Fruit fly (Drosophila melanogaster) whole organism, embryonic: ENCODE measurements around the gene Cpsf73.
A peak's percentile ranks its signal among the peaks of the same experiment; 100 is the strongest.

ENCODE experiments used
- Asciz ChIP-seq: fragments of 200-800 bp; sonication (Bioruptor generic); optimal IDR thresholded peaks from 2 replicates; lab custom pipeline; 2017; ENCODE audit warnings: missing biosample characterization, mild to moderate bottlenecking, missing genetic modification characterization, missing genetic modification reagents
- Atf-2 ChIP-seq: fragments of 200-800 bp; sonication (Bioruptor generic); optimal IDR thresholded peaks from 2 replicates; lab custom pipeline; 2016; ENCODE audit warnings: missing biosample characterization, missing genetic modification characterization
- Atf6 ChIP-seq: fragments of 200-800 bp; sonication (Bioruptor generic); IDR thresholded peaks from 2 replicates; pipeline ENCODE4 v1.3.6; 2022; ENCODE audit warnings: missing biosample characterization, missing genetic modification characterization
- CG1024 ChIP-seq: fragments of 200-800 bp; sonication (Bioruptor generic); IDR thresholded peaks from 2 replicates; pipeline ENCODE4 v1.3.6; 2022; ENCODE audit warnings: missing biosample characterization, missing genetic modification characterization
- CG10274 ChIP-seq: fragments of 200-800 bp; sonication (Bioruptor generic); optimal IDR thresholded peaks from 3 replicates; lab custom pipeline; 2017; ENCODE audit warnings: missing biosample characterization, mild to moderate bottlenecking, missing genetic modification characterization
- CG11560 ChIP-seq: fragments of 200-800 bp; sonication (Bioruptor generic); IDR thresholded peaks from 3 replicates; pipeline ENCODE4 v1.3.6; 2022; ENCODE audit warnings: missing biosample characterization, missing genetic modification characterization
- CG1602 ChIP-seq: fragments of 200-800 bp; sonication (Bioruptor generic); optimal IDR thresholded peaks from 3 replicates; lab custom pipeline; 2016; ENCODE audit warnings: missing biosample characterization, missing genetic modification characterization
- CG17385 ChIP-seq: fragments of 200-800 bp; sonication (Bioruptor generic); optimal IDR thresholded peaks from 3 replicates; lab custom pipeline; 2018; ENCODE audit warnings: missing biosample characterization, mild to moderate bottlenecking, missing genetic modification characterization
- CG1832 ChIP-seq: fragments of 200-800 bp; sonication (Bioruptor generic); optimal IDR thresholded peaks from 2 replicates; lab custom pipeline; 2017; ENCODE audit warnings: missing biosample characterization, mild to moderate bottlenecking, missing genetic modification characterization, inconsistent platforms
- CG2129 ChIP-seq: fragments of 200-800 bp; sonication (Bioruptor generic); IDR thresholded peaks from 2 replicates; pipeline ENCODE4 v1.3.6; 2022; ENCODE audit warnings: missing biosample characterization, missing genetic modification characterization; ENCODE audit not compliant: partially characterized antibody
- CG32532 ChIP-seq: fragments of 200-800 bp; sonication (Bioruptor generic); IDR thresholded peaks from 2 replicates; pipeline ENCODE4 v1.3.6; 2022; ENCODE audit warnings: missing biosample characterization, missing genetic modification characterization
- CG3407 ChIP-seq: fragments of 200-800 bp; sonication (Bioruptor generic); optimal IDR thresholded peaks from 2 replicates; lab custom pipeline; 2018; ENCODE audit warnings: missing biosample characterization, mild to moderate bottlenecking, missing genetic modification characterization
- CG3726 ChIP-seq: fragments of 200-800 bp; sonication (Bioruptor generic); IDR thresholded peaks from 3 replicates; pipeline ENCODE4, ENCODE4 v1.3.6; 2022; ENCODE audit warnings: missing biosample characterization, missing genetic modification characterization
- CG4424 ChIP-seq: fragments of 200-800 bp; sonication (Bioruptor generic); optimal IDR thresholded peaks from 3 replicates; lab custom pipeline; 2016; ENCODE audit warnings: missing biosample characterization, missing genetic modification characterization
- CG6765 ChIP-seq: fragments of 200-800 bp; sonication (Bioruptor generic); optimal IDR thresholded peaks from 3 replicates; lab custom pipeline; 2017; ENCODE audit warnings: missing biosample characterization, mild to moderate bottlenecking, missing genetic modification characterization
- CG6813 ChIP-seq: fragments of 200-800 bp; sonication (Bioruptor generic); optimal IDR thresholded peaks from 2 replicates; lab custom pipeline; 2017; ENCODE audit warnings: missing biosample characterization, missing genetic modification characterization, mild to moderate bottlenecking, moderate library complexity, missing genetic modification reagents
- Deaf1 ChIP-seq: fragments of 200-800 bp; optimal IDR thresholded peaks from 3 replicates; lab custom pipeline; 2019; ENCODE audit warnings: missing biosample characterization, mild to moderate bottlenecking, missing genetic modification characterization, moderate library complexity
- Dll ChIP-seq: fragments of 200-800 bp; sonication (Bioruptor generic); IDR thresholded peaks from 4 replicates; pipeline ENCODE4 v1.3.6; 2022; ENCODE audit warnings: missing biosample characterization, missing genetic modification characterization; ENCODE audit not compliant: partially characterized antibody
- Fer2 ChIP-seq: fragments of 200-800 bp; sonication (Bioruptor generic); optimal IDR thresholded peaks from 2 replicates; lab custom pipeline; 2018; ENCODE audit warnings: missing biosample characterization, mild to moderate bottlenecking, missing genetic modification characterization, moderate library complexity
- Gug ChIP-seq: fragments of 200-800 bp; sonication (Bioruptor generic); IDR thresholded peaks from 4 replicates; pipeline ENCODE4 v1.3.6; 2022; ENCODE audit warnings: missing biosample characterization, missing genetic modification characterization
- HLH54F ChIP-seq: fragments of 200-800 bp; sonication (Bioruptor generic); optimal IDR thresholded peaks from 3 replicates; lab custom pipeline; 2016; ENCODE audit warnings: missing biosample characterization, missing genetic modification characterization
- HLHmδ ChIP-seq: fragments of 200-800 bp; sonication (Bioruptor generic); optimal IDR thresholded peaks from 2 replicates; lab custom pipeline; 2018; ENCODE audit warnings: missing biosample characterization, mild to moderate bottlenecking, missing genetic modification characterization, moderate library complexity
- Hey ChIP-seq: fragments of 200-800 bp; sonication (Bioruptor generic); optimal IDR thresholded peaks from 3 replicates; lab custom pipeline; 2018; ENCODE audit warnings: missing biosample characterization, mild to moderate bottlenecking, missing genetic modification characterization
- MBD-R2 ChIP-seq: fragments of 200-800 bp; sonication (Bioruptor generic); IDR thresholded peaks from 2 replicates; pipeline ENCODE4 v1.3.6; 2022; ENCODE audit warnings: missing biosample characterization, missing genetic modification characterization
- Nf-YB ChIP-seq: fragments of 200-800 bp; sonication (Bioruptor generic); optimal IDR thresholded peaks from 3 replicates; lab custom pipeline; 2019; ENCODE audit warnings: missing biosample characterization, mild to moderate bottlenecking, missing genetic modification characterization, moderate library complexity
- Nf-YC ChIP-seq: fragments of 200-800 bp; optimal IDR thresholded peaks from 3 replicates; lab custom pipeline; 2019; ENCODE audit warnings: missing biosample characterization, mild to moderate bottlenecking, missing genetic modification characterization, moderate library complexity
- Optix ChIP-seq: fragments of 200-800 bp; sonication (Bioruptor generic); IDR thresholded peaks from 3 replicates; pipeline ENCODE4 v1.3.6; 2022; ENCODE audit warnings: missing biosample characterization, missing genetic modification characterization
- Pdp1 ChIP-seq, 2 experiments: fragments of 200-800 bp; sonication (Bioruptor generic); optimal IDR thresholded peaks; 3 replicates each; lab custom pipeline; 2016; ENCODE audit warnings: missing biosample characterization in 2 of 2, missing genetic modification characterization in 2 of 2, mild to moderate bottlenecking in 1 of 2, moderate library complexity in 1 of 2
- abd-A ChIP-seq: fragments of 200-800 bp; sonication (Bioruptor generic); optimal IDR thresholded peaks from 3 replicates; lab custom pipeline; 2019; ENCODE audit warnings: missing biosample characterization, mild to moderate bottlenecking, missing genetic modification characterization, moderate library complexity
- ac ChIP-seq: fragments of 200-800 bp; sonication (Bioruptor generic); optimal IDR thresholded peaks from 3 replicates; lab custom pipeline; 2017; ENCODE audit warnings: missing biosample characterization, mild to moderate bottlenecking, missing genetic modification characterization
- fd96Cb ChIP-seq: fragments of 200-800 bp; sonication (Bioruptor generic); optimal IDR thresholded peaks from 2 replicates; lab custom pipeline; 2018; ENCODE audit warnings: missing biosample characterization, mild to moderate bottlenecking, missing genetic modification characterization, moderate library complexity
- h ChIP-seq: fragments of >200 bp; optimal IDR thresholded peaks from 2 replicates; lab custom pipeline; 2017
- hth ChIP-seq: fragments of >200 bp; optimal IDR thresholded peaks from 2 replicates; lab custom pipeline; 2017; ENCODE audit warnings: inconsistent platforms
- jing ChIP-seq: fragments of 200-800 bp; sonication (Bioruptor generic); optimal IDR thresholded peaks from 2 replicates; lab custom pipeline; 2018; ENCODE audit warnings: missing biosample characterization, mild to moderate bottlenecking, missing genetic modification characterization
- mirr ChIP-seq: fragments of 200-800 bp; sonication (Bioruptor generic); optimal IDR thresholded peaks from 3 replicates; lab custom pipeline; 2018; ENCODE audit warnings: missing biosample characterization, mild to moderate bottlenecking, missing genetic modification characterization
- nom ChIP-seq: fragments of 200-800 bp; sonication (Bioruptor generic); optimal IDR thresholded peaks from 2 replicates; lab custom pipeline; 2017; ENCODE audit warnings: missing biosample characterization, missing genetic modification characterization, mild to moderate bottlenecking, moderate library complexity, missing genetic modification reagents
- onecut ChIP-seq: fragments of 200-800 bp; sonication (Bioruptor generic); IDR thresholded peaks from 2 replicates; pipeline ENCODE4 v1.3.6; 2022; ENCODE audit warnings: missing biosample characterization, missing genetic modification characterization
- pfk ChIP-seq: fragments of 200-800 bp; sonication (Bioruptor generic); optimal IDR thresholded peaks from 2 replicates; lab custom pipeline; 2018; ENCODE audit warnings: missing biosample characterization, mild to moderate bottlenecking, missing genetic modification characterization, moderate library complexity
- pros ChIP-seq: fragments of 200-800 bp; sonication (Bioruptor generic); optimal IDR thresholded peaks from 3 replicates; lab custom pipeline; 2019; ENCODE audit warnings: missing biosample characterization, mild to moderate bottlenecking, missing genetic modification characterization, moderate library complexity
- ranshi ChIP-seq: fragments of 200-800 bp; sonication (Bioruptor generic); IDR thresholded peaks from 2 replicates; pipeline ENCODE4 v1.3.6; 2022; ENCODE audit warnings: missing biosample characterization, missing genetic modification characterization
- run ChIP-seq: fragments of 200-800 bp; sonication (Bioruptor generic); optimal IDR thresholded peaks from 3 replicates; lab custom pipeline; 2018; ENCODE audit warnings: missing biosample characterization, mild to moderate bottlenecking, missing genetic modification characterization
- seq ChIP-seq: fragments of 200-800 bp; sonication (Bioruptor generic); IDR thresholded peaks from 2 replicates; pipeline ENCODE4 v1.3.6; 2022; ENCODE audit warnings: missing biosample characterization, missing genetic modification characterization
- slp2 ChIP-seq: fragments of 200-800 bp; sonication (Bioruptor generic); optimal IDR thresholded peaks from 2 replicates; lab custom pipeline; 2016; ENCODE audit warnings: missing biosample characterization, missing genetic modification characterization
- sr ChIP-seq: fragments of 200-800 bp; sonication (Bioruptor generic); IDR thresholded peaks from 3 replicates; pipeline ENCODE4 v1.3.6; 2022; ENCODE audit warnings: missing biosample characterization, missing genetic modification characterization
- stwl ChIP-seq: fragments of 200-800 bp; sonication (Bioruptor generic); optimal IDR thresholded peaks from 3 replicates; lab custom pipeline; 2018; ENCODE audit warnings: missing biosample characterization, mild to moderate bottlenecking, missing genetic modification characterization, moderate library complexity
- tin ChIP-seq: fragments of 200-800 bp; sonication (Bioruptor generic); optimal IDR thresholded peaks from 3 replicates; lab custom pipeline; 2016; ENCODE audit warnings: missing biosample characterization, missing genetic modification characterization
- vvl ChIP-seq: fragments of 200-800 bp; sonication (Bioruptor generic); IDR thresholded peaks from 2 replicates; pipeline ENCODE4 v1.3.6; 2022; ENCODE audit warnings: missing biosample characterization, missing genetic modification characterization
- yki ChIP-seq: fragments of >200 bp; optimal IDR thresholded peaks from 3 replicates; lab custom pipeline; 2018

Gene Cpsf73

dm6 chr3R:18663525-18663924 is at the start of gene Cpsf73, which contains the start of gene Gos28 (continued):
- TF ChIP-seq Atf6 (GFP tag; lab: Robert Waterston, UW) (no peak), mirr (no peak), vvl (GFP tag; lab: Robert Waterston, UW) (no peak), MBD-R2 (GFP tag; lab: Robert Waterston, UW) (peak; percentile 97), sr (GFP tag; lab: Robert Waterston, UW) (no peak), hth (no peak), Fer2 (tag; lab: Kevin White, UChicago) (no peak), CG1024 (GFP tag; lab: Robert Waterston, UW) (no peak), CG3726 (GFP tag; lab: Robert Waterston, UW) (no peak), CG11560 (tag; lab: Robert Waterston, UW) (no peak), HLH54F (GFP tag; lab: Kevin White, UChicago) (peak; percentile 53), stwl (peak; percentile 75), slp2 (GFP tag; lab: Kevin White, UChicago) (peak; percentile 13), Atf-2 (no peak), h (lab: Kevin White, UChicago) (no peak), CG32532 (no peak), CG2129 (GFP tag; lab: Robert Waterston, UW) (no peak), ranshi (GFP tag; lab: Robert Waterston, UW) (peak; percentile 41; the same call in 1 of the 2 replicates), CG6813 (GFP tag; lab: Kevin White, UChicago) (no peak), yki (lab: Kevin White, UChicago) (no peak), ac (GFP tag; lab: Kevin White, UChicago) (no peak), Asciz (no peak)
- TF ChIP-seq, all 482 proteins: peak for 124

- TF ChIP-seq Hey (tag; lab: Kevin White, UChicago) (peak; percentile 58), nom (GFP tag; lab: Kevin White, UChicago) (no peak), abd-A (tag; lab: Kevin White, UChicago) (peak; percentile 79), pros (GFP tag; lab: Kevin White, UChicago) (peak; percentile 75), run (peak; percentile 11)
- TF ChIP-seq, all 482 proteins: peak for 4
Observed at dm6 chr3R:18707492-18707891, 44.1 kb upstream of the Cpsf73 start.

dm6 chr3R:18706289-18706688 is 42.9 kb upstream of the Cpsf73 start:
- no peak for TF ChIP-seq Gug
- TF ChIP-seq jing (GFP tag; lab: Kevin White, UChicago), result no peak
- TF ChIP-seq CG1602, result no peak
- peak in 1 of 2 experiments; percentile 7 for TF ChIP-seq Pdp1 (GFP tag; optimal IDR thresholded peaks at IDR 0.05; lab: Kevin White, UChicago)
- no peak for TF ChIP-seq CG17385 (GFP tag; lab: Kevin White, UChicago)
- peak; percentile 15 for TF ChIP-seq abd-A (tag; lab: Kevin White, UChicago)
- TF ChIP-seq pfk (GFP tag; lab: Kevin White, UChicago), result peak; percentile 93
- peak; percentile 22 for TF ChIP-seq Deaf1
- TF ChIP-seq, all 482 proteins: peak for 4

dm6 chr3R:18705150-18705549 is 41.8 kb upstream of the Cpsf73 start, which contains the start of the genes ChAT and VAChT:
TSS of gene ChAT (plus strand) at chr3R:18705501.
TSS of gene VAChT (plus strand) at chr3R:18705501.
- TF ChIP-seq pfk (GFP tag; lab: Kevin White, UChicago) (peak; percentile 55), CG6765 (GFP tag; lab: Kevin White, UChicago) (no peak), Optix (no peak), CG1832 (GFP tag; lab: Kevin White, UChicago) (no peak), CG10274 (no peak), ac (GFP tag; lab: Kevin White, UChicago) (no peak), Nf-YC (peak; percentile 87), HLHmδ (GFP tag; lab: Kevin White, UChicago) (no peak), CG3407 (GFP tag; lab: Kevin White, UChicago) (no peak), tin (no peak), seq (GFP tag; lab: Robert Waterston, UW) (no peak), onecut (GFP tag; lab: Robert Waterston, UW) (peak; percentile 67; the same call in 1 of the 2 replicates), abd-A (tag; lab: Kevin White, UChicago) (peak; percentile 71), Dll (no peak), fd96Cb (no peak), CG1024 (GFP tag; lab: Robert Waterston, UW) (no peak), Nf-YB (GFP tag; lab: Kevin White, UChicago) (peak; percentile 74), CG4424 (GFP tag; lab: Kevin White, UChicago) (no peak)
